Fruit fly (Drosophila melanogaster): ENCODE results near the gene CG11836.
A peak's percentile ranks its signal among the peaks of the same experiment; 100 is the strongest.

CG11836 gene

dm6 chr3R:25051441-25052097, 19.4 kb upstream of the CG11836 start:
- peak; percentile 17 for TF ChIP-seq acj6 (GFP tag; optimal IDR thresholded peaks at IDR 0.05)
- TF ChIP-seq Sox14 (GFP tag; optimal IDR thresholded peaks at IDR 0.05): peak; percentile 31
- peak in 1 of 2 experiments; percentile 39 for TF ChIP-seq salr (GFP tag; optimal IDR thresholded peaks at IDR 0.05)
- TF ChIP-seq CG6163 (GFP tag; IDR thresholded peaks at IDR 0.05): peak; percentile 68; the same call in 2 of the 3 replicates
- peak; percentile 81 for TF ChIP-seq Hr4 (GFP tag; optimal IDR thresholded peaks at IDR 0.05)
- peak; percentile 86 for TF ChIP-seq CG15336 (GFP tag; IDR thresholded peaks at IDR 0.05)
- TF ChIP-seq CG8632 (GFP tag; optimal IDR thresholded peaks at IDR 0.05): no peak
- TF ChIP-seq CG6808 (GFP tag; optimal IDR thresholded peaks at IDR 0.05): no peak
- no peak for TF ChIP-seq CG31627 (GFP tag; optimal IDR thresholded peaks at IDR 0.05)
- peak; percentile 68 for TF ChIP-seq CG6276 (GFP tag; optimal IDR thresholded peaks at IDR 0.05)
- TF ChIP-seq achi (GFP tag; optimal IDR thresholded peaks at IDR 0.05): peak; percentile 30
- TF ChIP-seq Blimp-1 (GFP tag; optimal IDR thresholded peaks at IDR 0.05): no peak
- no peak for TF ChIP-seq Eip93F (GFP tag; optimal IDR thresholded peaks at IDR 0.05)
- TF ChIP-seq CG8119 (GFP tag; IDR thresholded peaks at IDR 0.05): peak; percentile 78; the same call in 2 of the 3 replicates
- TF ChIP-seq Eip75B (GFP tag; optimal IDR thresholded peaks at IDR 0.05): no peak
- TF ChIP-seq CG11294 (GFP tag; IDR thresholded peaks at IDR 0.05): peak; percentile 7; the same call in 1 of the 2 replicates
- TF ChIP-seq Lpt (GFP tag; optimal IDR thresholded peaks at IDR 0.05): peak; percentile 64
- peak; percentile 66 for TF ChIP-seq vri (GFP tag; optimal IDR thresholded peaks at IDR 0.05)
- TF ChIP-seq Gug (GFP tag; IDR thresholded peaks at IDR 0.05): no peak
- TF ChIP-seq CG6792 (GFP tag; optimal IDR thresholded peaks at IDR 0.05): no peak
- no peak for TF ChIP-seq CG34406 (GFP tag; optimal IDR thresholded peaks at IDR 0.05)
- no peak for TF ChIP-seq Smox (GFP tag; optimal IDR thresholded peaks at IDR 0.05)
- peak; percentile 48 for TF ChIP-seq OdsH (GFP tag; optimal IDR thresholded peaks at IDR 0.05)
- no peak for TF ChIP-seq dsx (GFP tag; optimal IDR thresholded peaks at IDR 0.05; ENCODE audit: poor library complexity, severe bottlenecking)
- TF ChIP-seq Hr38 (GFP tag; optimal IDR thresholded peaks at IDR 0.05): no peak
- TF ChIP-seq CG16779 (tag; optimal IDR thresholded peaks at IDR 0.05): peak; percentile 25
- no peak for TF ChIP-seq Met (GFP tag; optimal IDR thresholded peaks at IDR 0.05)
- peak; percentile 52 for TF ChIP-seq pdm3 (GFP tag; optimal IDR thresholded peaks at IDR 0.05)
- TF ChIP-seq cyc (GFP tag; optimal IDR thresholded peaks at IDR 0.05): no peak
- TF ChIP-seq CG10631 (GFP tag; optimal IDR thresholded peaks at IDR 0.05): peak; percentile 24
- peak; percentile 81 for TF ChIP-seq Eip78C (GFP tag)
- TF ChIP-seq dac (GFP tag; optimal IDR thresholded peaks at IDR 0.05): peak; percentile 4

- TF ChIP-seq topi (GFP tag; optimal IDR thresholded peaks at IDR 0.05) (no peak), CG31627 (GFP tag; optimal IDR thresholded peaks at IDR 0.05) (peak; percentile 12), vri (GFP tag; optimal IDR thresholded peaks at IDR 0.05) (no peak), Blimp-1 (GFP tag; optimal IDR thresholded peaks at IDR 0.05) (no peak), CG10631 (GFP tag; optimal IDR thresholded peaks at IDR 0.05) (no peak), CG6792 (GFP tag; optimal IDR thresholded peaks at IDR 0.05) (no peak), Sox102F (GFP tag; optimal IDR thresholded peaks at IDR 0.05) (no peak), Eip93F (GFP tag; optimal IDR thresholded peaks at IDR 0.05) (peak; percentile 18), CG6163 (GFP tag; IDR thresholded peaks at IDR 0.05) (no peak), CG34406 (GFP tag; optimal IDR thresholded peaks at IDR 0.05) (no peak), CG3032 (tag; optimal IDR thresholded peaks at IDR 0.05) (no peak), CG16779 (tag; optimal IDR thresholded peaks at IDR 0.05) (no peak), CG8632 (GFP tag; optimal IDR thresholded peaks at IDR 0.05) (no peak), lz (GFP tag; optimal IDR thresholded peaks at IDR 0.05) (peak; percentile 12), CG6276 (GFP tag; optimal IDR thresholded peaks at IDR 0.05) (no peak), CG32006 (GFP tag; optimal IDR thresholded peaks at IDR 0.05) (no peak), CG10669 (GFP tag; optimal IDR thresholded peaks at IDR 0.05) (no peak), CG4318 (GFP tag; optimal IDR thresholded peaks at IDR 0.05) (no peak), Smox (GFP tag; optimal IDR thresholded peaks at IDR 0.05) (no peak), CG11902 (GFP tag; optimal IDR thresholded peaks at IDR 0.05) (no peak), CG9139 (GFP tag; optimal IDR thresholded peaks at IDR 0.05) (no peak), net (GFP tag; optimal IDR thresholded peaks at IDR 0.05) (no peak), Eip78C (GFP tag) (peak; percentile 59), OdsH (GFP tag; optimal IDR thresholded peaks at IDR 0.05) (no peak), Sox14 (GFP tag; optimal IDR thresholded peaks at IDR 0.05) (no peak), CG6808 (GFP tag; optimal IDR thresholded peaks at IDR 0.05) (no peak), spab (GFP tag; optimal IDR thresholded peaks at IDR 0.05) (no peak), CG15336 (GFP tag; IDR thresholded peaks at IDR 0.05) (no peak), achi (GFP tag; optimal IDR thresholded peaks at IDR 0.05) (no peak), Eip75B (GFP tag; optimal IDR thresholded peaks at IDR 0.05) (no peak), esn (GFP tag; optimal IDR thresholded peaks at IDR 0.05) (peak; percentile 32), Gug (GFP tag; IDR thresholded peaks at IDR 0.05) (no peak), Lpt (GFP tag; optimal IDR thresholded peaks at IDR 0.05) (no peak), salr (GFP tag; optimal IDR thresholded peaks at IDR 0.05) (no peak), fd85E (GFP tag; optimal IDR thresholded peaks at IDR 0.05) (no peak), pdm3 (GFP tag; optimal IDR thresholded peaks at IDR 0.05) (no peak)
Observed at dm6 chr3R:25054451-25055188, 16.3 kb upstream of the CG11836 start, which contains the start of gene CG31109. Gene CG31109, minus strand, starts transcription at chr3R:25054653.
